Fruit fly (Drosophila melanogaster) whole organism, embryonic: ENCODE data around the gene Nasp.

Experiments
- Atf6 ChIP-seq: fragments of 200-800 bp; sonication (Bioruptor generic); IDR thresholded peaks from 2 replicates; pipeline ENCODE4 v1.3.6; 2022; ENCODE audit warnings: missing biosample characterization, missing genetic modification characterization
- Bdp1 ChIP-seq: fragments of 200-800 bp; sonication (Bioruptor generic); optimal IDR thresholded peaks from 3 replicates; lab custom pipeline; 2016; ENCODE audit warnings: missing biosample characterization, missing genetic modification characterization
- CG12659 ChIP-seq: fragments of 200-800 bp; sonication (Bioruptor generic); optimal IDR thresholded peaks from 3 replicates; lab custom pipeline; 2017; ENCODE audit warnings: mild to moderate bottlenecking, missing biosample characterization, missing genetic modification reagents, missing genetic modification characterization
- CG15479 ChIP-seq: fragments of 200-800 bp; sonication (Bioruptor generic); optimal IDR thresholded peaks from 3 replicates; lab custom pipeline; 2019; ENCODE audit warnings: missing biosample characterization, mild to moderate bottlenecking, missing genetic modification characterization, moderate library complexity
- CG15696 ChIP-seq: fragments of 200-800 bp; sonication (Bioruptor generic); optimal IDR thresholded peaks from 2 replicates; lab custom pipeline; 2019; ENCODE audit warnings: missing biosample characterization, mild to moderate bottlenecking, missing genetic modification characterization, moderate library complexity
- CG1602 ChIP-seq: fragments of 200-800 bp; sonication (Bioruptor generic); optimal IDR thresholded peaks from 3 replicates; lab custom pipeline; 2016; ENCODE audit warnings: missing biosample characterization, missing genetic modification characterization
- CG1603 ChIP-seq: fragments of 200-800 bp; sonication (Bioruptor generic); optimal IDR thresholded peaks from 2 replicates; lab custom pipeline; 2019; ENCODE audit warnings: missing biosample characterization, mild to moderate bottlenecking, missing genetic modification characterization, moderate library complexity
- CG16815 ChIP-seq: fragments of 200-800 bp; sonication (Bioruptor generic); optimal IDR thresholded peaks from 3 replicates; lab custom pipeline; 2017; ENCODE audit warnings: missing biosample characterization, mild to moderate bottlenecking, missing genetic modification characterization
- CG17186 ChIP-seq: fragments of 200-800 bp; sonication (Bioruptor generic); optimal IDR thresholded peaks from 3 replicates; lab custom pipeline; 2017; ENCODE audit warnings: missing biosample characterization, missing genetic modification reagents, missing genetic modification characterization
- CG2202 ChIP-seq: fragments of 200-800 bp; sonication (Bioruptor generic); optimal IDR thresholded peaks from 2 replicates; lab custom pipeline; 2018; ENCODE audit warnings: missing biosample characterization, mild to moderate bottlenecking, missing genetic modification characterization
- CG6813 ChIP-seq: fragments of 200-800 bp; sonication (Bioruptor generic); optimal IDR thresholded peaks from 2 replicates; lab custom pipeline; 2017; ENCODE audit warnings: missing biosample characterization, missing genetic modification characterization, mild to moderate bottlenecking, moderate library complexity, missing genetic modification reagents
- CG7963 ChIP-seq: fragments of 200-800 bp; sonication (Bioruptor generic); IDR thresholded peaks from 3 replicates; pipeline ENCODE4 v1.3.6; 2022; ENCODE audit warnings: missing biosample characterization, missing genetic modification characterization; ENCODE audit not compliant: partially characterized antibody
- CG9727 ChIP-seq: fragments of 200-800 bp; sonication (Bioruptor generic); optimal IDR thresholded peaks from 3 replicates; lab custom pipeline; 2017; ENCODE audit warnings: missing biosample characterization, mild to moderate bottlenecking, missing genetic modification characterization
- CkIIα-i1 ChIP-seq: fragments of 200-800 bp; sonication (Bioruptor generic); IDR thresholded peaks from 2 replicates; pipeline ENCODE4 v1.3.6; 2022; ENCODE audit warnings: missing biosample characterization, missing genetic modification characterization
- D ChIP-seq, 2 experiments: fragments of 200-800 bp in 1 of 2; fragments of >200 bp in 1 of 2; sonication (Bioruptor generic) in 1 of 2; optimal IDR thresholded peaks; 2 replicates in 1 of 2; 3 replicates in 1 of 2; lab custom pipeline; 2017; ENCODE audit warnings: mild to moderate bottlenecking in 1 of 2, missing biosample characterization in 1 of 2, missing genetic modification characterization in 1 of 2, missing genetic modification reagents in 1 of 2
- Kr ChIP-seq: fragments of 200-800 bp; sonication (Bioruptor generic); optimal IDR thresholded peaks from 2 replicates; lab custom pipeline; 2017; ENCODE audit warnings: missing biosample characterization, mild to moderate bottlenecking, missing genetic modification characterization
- Mad ChIP-seq: fragments of 200-800 bp; sonication (Bioruptor generic); optimal IDR thresholded peaks from 2 replicates; lab custom pipeline; 2016; ENCODE audit warnings: missing biosample characterization, missing genetic modification characterization
- Usf ChIP-seq: fragments of 200-800 bp; sonication (Bioruptor generic); optimal IDR thresholded peaks from 2 replicates; lab custom pipeline; 2017; ENCODE audit warnings: missing genotype, missing biosample characterization, missing genetic modification characterization
- ac ChIP-seq: fragments of 200-800 bp; sonication (Bioruptor generic); optimal IDR thresholded peaks from 3 replicates; lab custom pipeline; 2017; ENCODE audit warnings: missing biosample characterization, mild to moderate bottlenecking, missing genetic modification characterization
- ara ChIP-seq: fragments of 200-800 bp; sonication (Bioruptor generic); IDR thresholded peaks from 2 replicates; pipeline ENCODE4 v1.3.6; 2022; ENCODE audit warnings: missing biosample characterization, missing genetic modification characterization
- ase ChIP-seq: fragments of 200-800 bp; sonication (Bioruptor generic); IDR thresholded peaks from 3 replicates; pipeline ENCODE4 v1.3.6; 2022; ENCODE audit warnings: missing biosample characterization, missing genetic modification characterization
- cad ChIP-seq: fragments of >200 bp; optimal IDR thresholded peaks from 2 replicates; lab custom pipeline; 2017; ENCODE audit warnings: missing biosample characterization, missing genetic modification characterization
- chn ChIP-seq: fragments of 200-800 bp; sonication (Bioruptor generic); optimal IDR thresholded peaks from 2 replicates; lab custom pipeline; 2016; ENCODE audit warnings: missing biosample characterization, missing genetic modification characterization
- crp ChIP-seq, 2 experiments: fragments of 200-800 bp; sonication (Bioruptor generic); optimal IDR thresholded peaks; 2 replicates in 1 of 2; 3 replicates in 1 of 2; lab custom pipeline; 2017; ENCODE audit warnings: missing biosample characterization in 2 of 2, missing genetic modification characterization in 2 of 2, mild to moderate bottlenecking in 1 of 2, moderate library complexity in 1 of 2
- dati ChIP-seq: fragments of 200-800 bp; sonication (Bioruptor generic); IDR thresholded peaks from 2 replicates; pipeline ENCODE4 v1.3.6; 2022; ENCODE audit warnings: missing biosample characterization, missing genetic modification characterization
- dm ChIP-seq: fragments of 200-800 bp; sonication (Bioruptor generic); optimal IDR thresholded peaks from 3 replicates; lab custom pipeline; 2016; ENCODE audit warnings: missing biosample characterization, missing genetic modification characterization
- dmrt11E ChIP-seq: fragments of 200-800 bp; sonication (Bioruptor generic); optimal IDR thresholded peaks from 3 replicates; lab custom pipeline; 2018; ENCODE audit warnings: missing biosample characterization, mild to moderate bottlenecking, missing genetic modification characterization, moderate library complexity
- eve ChIP-seq, 2 experiments: fragments of >200 bp; optimal IDR thresholded peaks; 2 replicates each; lab custom pipeline; 2017; ENCODE audit warnings: missing biosample characterization in 2 of 2, missing genetic modification characterization in 2 of 2
- exex ChIP-seq: fragments of 200-800 bp; sonication (Bioruptor generic); optimal IDR thresholded peaks from 4 replicates; lab custom pipeline; 2018; ENCODE audit warnings: missing biosample characterization, mild to moderate bottlenecking, missing genetic modification characterization, moderate library complexity
- fd102C ChIP-seq: fragments of 200-800 bp; sonication (Bioruptor generic); optimal IDR thresholded peaks from 2 replicates; lab custom pipeline; 2018; ENCODE audit warnings: missing biosample characterization, mild to moderate bottlenecking, missing genetic modification characterization, moderate library complexity
- gcm ChIP-seq: fragments of 200-800 bp; sonication (Bioruptor generic); optimal IDR thresholded peaks from 2 replicates; lab custom pipeline; 2019; ENCODE audit warnings: missing biosample characterization, mild to moderate bottlenecking, missing genetic modification characterization, moderate library complexity
- insv ChIP-seq, 2 experiments: fragments of 200-800 bp; sonication (Bioruptor generic); optimal IDR thresholded peaks; 3 replicates each; lab custom pipeline; 2016 to 2018; ENCODE audit warnings: missing biosample characterization in 2 of 2, missing genetic modification characterization in 2 of 2
- pum ChIP-seq: fragments of 200-800 bp; sonication (Bioruptor generic); optimal IDR thresholded peaks from 2 replicates; lab custom pipeline; 2016; ENCODE audit warnings: missing biosample characterization, missing genetic modification characterization
- sens ChIP-seq: fragments of 200-800 bp; sonication (Bioruptor generic); peaks from one replicate; lab custom pipeline; 2016; ENCODE audit warnings: missing biosample characterization, missing genetic modification characterization
- slou ChIP-seq: fragments of 200-800 bp; sonication (Bioruptor generic); optimal IDR thresholded peaks from 3 replicates; lab custom pipeline; 2016; ENCODE audit warnings: missing biosample characterization, missing genetic modification characterization
- tll ChIP-seq, 2 experiments: fragments of 200-800 bp in 1 of 2; fragments of >200 bp in 1 of 2; sonication (Bioruptor generic) in 1 of 2; optimal IDR thresholded peaks; 2 replicates each; lab custom pipeline; 2017 to 2019; ENCODE audit warnings: missing biosample characterization in 2 of 2, missing genetic modification characterization in 2 of 2, mild to moderate bottlenecking in 1 of 2, moderate library complexity in 1 of 2
- tna ChIP-seq: fragments of 200-800 bp; sonication (Bioruptor generic); IDR thresholded peaks from 2 replicates; pipeline ENCODE4 v1.3.6; 2022; ENCODE audit warnings: missing biosample characterization, missing genetic modification characterization; ENCODE audit not compliant: partially characterized antibody
- vfl ChIP-seq: fragments of 200-800 bp; sonication (Bioruptor generic); optimal IDR thresholded peaks from 2 replicates; lab custom pipeline; 2016; ENCODE audit warnings: missing biosample characterization, missing genetic modification characterization
- zen ChIP-seq: fragments of 200-800 bp; sonication (Bioruptor generic); optimal IDR thresholded peaks from 3 replicates; lab custom pipeline; 2018; ENCODE audit warnings: missing biosample characterization, mild to moderate bottlenecking, missing genetic modification characterization, moderate library complexity

Gene Nasp

DNA sequence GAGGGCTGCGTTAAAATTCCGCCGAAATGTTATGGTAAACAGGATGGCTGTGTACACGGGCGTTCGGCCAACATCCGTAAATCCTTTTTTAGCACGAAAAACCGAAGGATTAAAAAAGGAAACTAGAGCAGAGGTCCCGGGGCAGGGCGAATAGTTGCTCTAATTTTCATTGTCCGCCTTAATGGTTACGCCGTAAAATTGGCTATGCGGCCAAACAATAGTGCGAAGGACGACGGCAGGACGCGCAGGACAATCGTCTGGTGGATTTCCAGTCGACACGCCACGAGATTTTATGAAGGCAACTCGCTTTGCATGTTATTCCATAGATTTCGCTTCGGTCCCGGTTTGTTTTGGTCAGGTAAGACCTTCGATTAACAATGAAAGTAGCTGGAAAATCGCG, 46.9 kb upstream of the Nasp start:
- TF ChIP-seq Bdp1 (GFP tag; lab: Kevin White, UChicago) = no peak
- TF ChIP-seq Kr = no peak
- no peak for TF ChIP-seq chn (GFP tag; lab: Kevin White, UChicago)
- peak; percentile 79 for TF ChIP-seq cad
- TF ChIP-seq Usf (GFP tag; lab: Kevin White, UChicago) = no peak
- peak; percentile 73 for TF ChIP-seq D (optimal IDR thresholded peaks at IDR 0.05; lab: Kevin White, UChicago)
- no peak for TF ChIP-seq D (GFP tag; optimal IDR thresholded peaks at IDR 0.05; lab: Kevin White, UChicago)
- TF ChIP-seq slou = no peak
- no peak for TF ChIP-seq eve (GFP tag; optimal IDR thresholded peaks at IDR 0.05; lab: Kevin White, UChicago)
- peak; percentile 64 for TF ChIP-seq CG15479 (GFP tag; lab: Kevin White, UChicago)
- no peak for TF ChIP-seq Mad (GFP tag; lab: Kevin White, UChicago)
- peak in 1 of 2 experiments; percentile 4 for TF ChIP-seq tll (GFP tag; optimal IDR thresholded peaks at IDR 0.05; lab: Kevin White, UChicago)
- no peak for TF ChIP-seq exex (tag; lab: Kevin White, UChicago)
- TF ChIP-seq vfl = no peak
- TF ChIP-seq CG1603 (tag; lab: Kevin White, UChicago) = no peak

DNA sequence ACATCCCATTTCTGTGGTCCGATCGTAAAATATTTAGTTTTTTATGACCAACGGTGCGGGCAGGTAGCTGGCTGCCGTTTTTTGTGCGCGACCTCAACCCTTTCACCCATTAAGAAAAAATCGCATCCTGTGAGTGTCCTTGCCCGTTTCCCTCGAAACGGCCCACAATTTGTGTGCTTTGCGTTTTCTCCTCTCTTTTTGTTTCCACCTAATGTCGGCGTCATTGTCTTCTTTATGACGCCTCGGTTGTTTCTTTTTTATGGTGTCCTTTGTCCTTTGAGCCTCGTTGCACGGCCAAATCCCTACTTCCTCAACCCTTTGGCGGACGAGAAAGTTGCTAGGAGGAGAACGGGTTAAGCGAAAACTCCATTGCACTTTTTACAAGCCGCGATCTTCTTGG, 46.4 kb upstream of the Nasp start:
- TF ChIP-seq pum (no peak), insv (GFP tag; optimal IDR thresholded peaks at IDR 0.05; lab: Kevin White, UChicago) (no peak), Kr (peak; percentile 93), CG16815 (GFP tag; lab: Kevin White, UChicago) (no peak), tll (GFP tag; optimal IDR thresholded peaks at IDR 0.05; lab: Kevin White, UChicago) (peak in 1 of 2 experiments; percentile 20), CG7963 (no peak), gcm (GFP tag; lab: Kevin White, UChicago) (no peak), Mad (GFP tag; lab: Kevin White, UChicago) (no peak), zen (peak; percentile 76), CG12659 (GFP tag; lab: Kevin White, UChicago) (no peak), D (optimal IDR thresholded peaks at IDR 0.05; lab: Kevin White, UChicago) (peak; percentile 40), D (GFP tag; optimal IDR thresholded peaks at IDR 0.05; lab: Kevin White, UChicago) (no peak), crp (GFP tag; optimal IDR thresholded peaks at IDR 0.05; lab: Kevin White, UChicago) (no peak), CG17186 (GFP tag; lab: Kevin White, UChicago) (no peak), dati (GFP tag; lab: Robert Waterston, UW) (no peak), ara (GFP tag; lab: Robert Waterston, UW) (no peak), cad (peak; percentile 82), CkIIα-i1 (GFP tag; lab: Robert Waterston, UW) (no peak), dm (GFP tag; lab: Kevin White, UChicago) (no peak), tna (GFP tag; lab: Robert Waterston, UW) (no peak)

DNA sequence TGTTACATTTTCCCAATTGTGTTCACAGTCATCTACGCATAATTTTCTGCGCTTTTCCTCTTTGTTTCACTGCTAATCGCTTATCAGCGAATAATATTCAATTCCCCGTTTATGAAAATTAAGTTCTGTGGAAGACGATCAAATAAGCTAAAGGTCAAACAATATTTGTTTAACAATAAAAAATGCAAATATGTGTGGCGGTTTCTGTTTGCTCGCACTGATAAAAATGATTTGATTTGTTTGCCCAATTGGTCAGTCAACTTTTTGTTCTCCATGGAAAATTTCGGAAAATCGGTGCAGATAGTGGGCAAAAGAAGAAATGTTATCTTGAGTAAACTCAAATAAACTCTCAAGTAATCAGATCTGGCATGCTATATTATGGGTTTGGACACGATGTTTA, 42.9 kb upstream of the Nasp start:
- TF ChIP-seq CG9727 (GFP tag; lab: Kevin White, UChicago) = peak; percentile 10
- TF ChIP-seq CG1603 (tag; lab: Kevin White, UChicago) = peak; percentile 22
- peak; percentile 1 for TF ChIP-seq CG2202 (tag; lab: Kevin White, UChicago)
- TF ChIP-seq CG15696 = peak; percentile 38
- TF ChIP-seq ac (GFP tag; lab: Kevin White, UChicago) = peak; percentile 40
- no peak for TF ChIP-seq CG1602 (GFP tag; lab: Kevin White, UChicago)
- TF ChIP-seq CG15479 (GFP tag; lab: Kevin White, UChicago) = peak; percentile 40
- TF ChIP-seq fd102C (GFP tag; lab: Kevin White, UChicago) = peak; percentile 67
- no peak for TF ChIP-seq Atf6
- peak; percentile 17 for TF ChIP-seq Kr
- TF ChIP-seq dmrt11E (tag; lab: Kevin White, UChicago) = peak; percentile 1
- TF ChIP-seq sens (GFP tag; lab: Kevin White, UChicago) = peak; percentile 81
- peak; percentile 32 for TF ChIP-seq CG6813 (GFP tag; lab: Kevin White, UChicago)
- no peak for TF ChIP-seq ase (GFP tag; lab: Robert Waterston, UW)
- TF ChIP-seq, all 482 proteins: peak for 11
